Worm (Caenorhabditis elegans) whole organism, young adult: ENCODE data around the gene vap-2.

Source experiments
- C06A6.2 ChIP-seq: fragments of 200-800 bp; sonication (Bioruptor generic); conservative IDR thresholded peaks from 2 replicates; pipeline ENCODE4 v1.3.6; 2022; ENCODE audit warnings: missing genetic modification characterization, missing compliant biosample characterization
- ceh-79 ChIP-seq: sonication (generic microtip); optimal IDR thresholded peaks from 2 replicates; lab custom pipeline; 2017; ENCODE audit warnings: mild to moderate bottlenecking, missing genetic modification characterization, missing compliant biosample characterization
- egrh-3 ChIP-seq: fragments of 200-800 bp; sonication (Bioruptor generic); IDR thresholded peaks from 2 replicates; pipeline ENCODE4 v1.3.6; 2022; ENCODE audit warnings: missing genetic modification reagents, missing genetic modification characterization, missing compliant biosample characterization
- lin-35 ChIP-seq, 3 experiments: fragments of 150-350 bp in 2 of 3; sonication (generic microtip) in 1 of 3; optimal IDR thresholded peaks; 2 replicates each; lab custom pipeline; 2014 to 2018; ENCODE audit warnings: missing biosample characterization in 3 of 3, missing genetic modification characterization in 3 of 3, missing genetic modification reagents in 3 of 3
- sea-2 ChIP-seq: fragments of 200-800 bp; sonication (Bioruptor generic); IDR thresholded peaks from 2 replicates; pipeline ENCODE4 v1.3.6; 2022; ENCODE audit warnings: missing genetic modification characterization, missing compliant biosample characterization
- snpc-1.3 ChIP-seq: sonication (generic microtip); optimal IDR thresholded peaks from 2 replicates; lab custom pipeline; 2017; ENCODE audit warnings: missing genetic modification characterization, mild to moderate bottlenecking, missing compliant biosample characterization, antibody characterized with exemption, moderate library complexity, missing genotype, missing genetic modification reagents; ENCODE audit not compliant: insufficient read depth

DNA sequence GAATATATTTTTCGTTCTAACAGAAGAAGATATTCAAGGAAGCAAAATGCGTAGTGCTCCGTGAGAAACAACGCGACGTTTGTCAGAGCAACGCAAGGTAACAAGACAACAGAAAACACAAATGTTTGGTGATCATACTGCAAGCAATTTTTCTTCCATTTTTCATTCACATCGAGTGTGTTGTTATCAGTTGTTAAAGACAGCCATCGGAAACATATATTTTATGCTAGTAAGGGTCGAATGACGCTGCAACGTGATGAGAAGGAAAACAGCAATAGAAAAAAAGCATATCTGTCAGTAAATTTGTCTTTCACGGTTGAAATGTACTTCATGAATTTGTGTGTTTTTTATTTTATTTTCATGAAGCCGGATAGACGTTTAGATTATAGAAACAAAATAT lies 44.2 kb downstream of the vap-2 start:
- TF ChIP-seq egrh-3 (GFP tag; lab: Robert Waterston, UW) (no peak), sea-2 (GFP tag; lab: Robert Waterston, UW) (no peak), C06A6.2 (GFP tag; lab: Robert Waterston, UW) (no peak), snpc-1.3 (tag; lab: Kevin White, UChicago) (no peak), ceh-79 (tag; lab: Kevin White, UChicago) (no peak), lin-35 (GFP tag; optimal IDR thresholded peaks at IDR 0.05; lab: Kevin White, UChicago) (no peak)
